Worm (Caenorhabditis elegans): ENCODE data around the gene twk-14.
A peak's percentile ranks its signal among the peaks of the same experiment; 100 is the strongest.

The twk-14 gene

DNA sequence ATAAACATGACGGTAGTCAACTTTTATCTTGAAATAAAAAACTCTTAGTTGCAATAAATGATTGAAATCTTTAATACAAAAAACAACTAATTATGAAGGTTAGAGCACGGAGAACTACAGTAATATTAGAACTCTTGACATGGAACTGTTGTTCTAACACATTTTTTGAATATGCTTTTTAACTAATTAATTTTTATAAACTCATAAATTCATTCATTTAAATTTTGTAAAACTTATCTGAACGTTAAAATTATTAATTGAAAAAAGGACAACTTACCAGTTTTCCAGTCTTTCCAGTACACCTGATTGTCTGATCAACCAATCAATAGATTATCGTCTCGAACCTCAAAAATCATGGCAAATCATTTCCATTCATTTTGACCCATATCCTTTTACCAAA is 43.1 kb downstream of the twk-14 start, which contains the start of gene sqt-3:
TSS of gene sqt-3 (plus strand) at position 301 of the 400 bp plus-strand sequence.
- TF ChIP-seq hmbx-1 (tag; optimal IDR thresholded peaks at IDR 0.05) (no peak), aly-1 (tag; optimal IDR thresholded peaks at IDR 0.05) (no peak), hmg-4 (GFP tag; optimal IDR thresholded peaks at IDR 0.05) (no peak), hnd-1 (tag; optimal IDR thresholded peaks at IDR 0.05) (no peak), ceh-13 (GFP tag; optimal IDR thresholded peaks at IDR 0.05) (no peak), flt-1 (GFP tag; IDR thresholded peaks at IDR 0.05) (no peak), scrt-1 (GFP tag; IDR thresholded peaks at IDR 0.05) (no peak), tra-4 (tag; optimal IDR thresholded peaks at IDR 0.05) (no peak), ama-1 (optimal IDR thresholded peaks at IDR 0.05) (no peak), sea-1 (GFP tag; conservative IDR thresholded peaks at IDR 0.05) (no peak), tbx-11 (GFP tag; IDR thresholded peaks at IDR 0.05) (no peak), ceh-36 (tag; optimal IDR thresholded peaks at IDR 0.05) (no peak), tbx-37 (GFP tag; conservative IDR thresholded peaks at IDR 0.05) (no peak), F13C5.2 (tag; optimal IDR thresholded peaks at IDR 0.05) (no peak), pes-1 (GFP tag; IDR thresholded peaks at IDR 0.05) (no peak)

DNA sequence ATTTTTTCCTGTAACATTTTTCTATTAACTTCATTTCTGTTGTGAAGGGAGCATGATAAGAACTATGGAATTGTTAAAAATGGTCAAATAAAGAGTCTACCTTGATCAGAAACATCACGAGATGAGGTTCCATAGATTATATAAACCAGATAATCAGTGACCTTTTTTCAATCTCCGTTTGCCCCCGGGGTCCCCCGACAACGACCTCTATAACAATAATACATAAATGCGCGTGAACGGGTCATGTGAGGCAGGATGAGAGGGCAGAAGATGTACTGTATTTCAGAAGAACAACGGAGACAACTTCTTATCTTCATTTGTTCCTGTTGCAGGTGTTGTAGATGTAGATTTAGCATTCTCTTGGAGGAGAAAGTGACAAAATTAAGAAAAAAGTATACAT is 43.7 kb downstream of the twk-14 start:
- no peak for TF ChIP-seq hnd-1 (tag; optimal IDR thresholded peaks at IDR 0.05)
- no peak for TF ChIP-seq ceh-36 (tag; optimal IDR thresholded peaks at IDR 0.05)
- TF ChIP-seq tra-4 (tag; optimal IDR thresholded peaks at IDR 0.05) = no peak
- no peak for TF ChIP-seq flt-1 (GFP tag; IDR thresholded peaks at IDR 0.05)
- no peak for TF ChIP-seq ets-7 (tag; optimal IDR thresholded peaks at IDR 0.05)

DNA sequence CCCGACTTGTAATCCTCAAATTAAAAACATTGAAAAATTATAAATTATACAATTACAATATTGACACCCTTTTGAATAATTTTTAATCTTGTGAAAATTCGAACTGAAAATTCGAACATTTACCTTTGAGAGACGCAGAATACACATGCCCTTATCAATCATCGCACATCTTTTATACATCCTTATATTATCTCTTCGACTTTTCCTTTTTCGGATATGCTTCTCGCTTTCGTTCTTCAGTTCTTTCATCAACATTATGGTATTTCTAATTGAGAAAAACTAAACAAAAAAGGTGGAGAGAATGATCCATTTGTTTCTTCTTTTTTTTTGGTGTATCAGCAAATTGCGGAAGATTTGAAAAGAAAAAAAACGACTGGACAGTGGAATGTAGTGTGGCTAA is 46.1 kb downstream of the twk-14 start:
- TF ChIP-seq tbx-37 (GFP tag; conservative IDR thresholded peaks at IDR 0.05) (no peak), B0310.2 (tag; optimal IDR thresholded peaks at IDR 0.05) (no peak), scrt-1 (GFP tag; IDR thresholded peaks at IDR 0.05) (no peak), hmbx-1 (tag; optimal IDR thresholded peaks at IDR 0.05) (no peak), ama-1 (optimal IDR thresholded peaks at IDR 0.05) (no peak), hmg-4 (GFP tag; optimal IDR thresholded peaks at IDR 0.05) (no peak), tbx-11 (GFP tag; IDR thresholded peaks at IDR 0.05) (no peak), sea-1 (GFP tag; conservative IDR thresholded peaks at IDR 0.05) (no peak)

DNA sequence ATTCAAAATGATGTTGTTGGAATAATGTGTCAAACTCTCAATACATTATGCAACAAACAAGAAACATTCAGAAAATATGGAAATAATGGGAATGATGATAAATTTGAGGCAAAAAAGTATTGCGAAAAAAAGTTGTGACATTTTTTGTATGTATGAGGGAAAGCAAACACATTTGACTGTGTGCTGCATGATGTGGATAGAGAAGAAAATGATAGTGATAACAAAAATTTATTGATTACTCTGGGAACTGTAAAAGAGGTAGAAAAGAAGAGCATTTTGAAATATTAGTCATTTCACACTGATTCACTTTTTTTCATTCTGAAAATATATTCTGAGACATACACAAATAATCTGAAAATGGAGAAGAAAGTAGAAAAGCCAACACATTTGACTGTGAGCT is 47.7 kb downstream of the twk-14 start:
- TF ChIP-seq hmg-4 (GFP tag; optimal IDR thresholded peaks at IDR 0.05) (no peak), tbx-37 (GFP tag; conservative IDR thresholded peaks at IDR 0.05) (no peak), aly-1 (tag; optimal IDR thresholded peaks at IDR 0.05) (no peak), hnd-1 (tag; optimal IDR thresholded peaks at IDR 0.05) (no peak), ceh-13 (GFP tag; optimal IDR thresholded peaks at IDR 0.05) (no peak), tbx-11 (GFP tag; IDR thresholded peaks at IDR 0.05) (no peak), ama-1 (optimal IDR thresholded peaks at IDR 0.05) (no peak), B0310.2 (tag; optimal IDR thresholded peaks at IDR 0.05) (no peak), F13C5.2 (tag; optimal IDR thresholded peaks at IDR 0.05) (no peak), ets-7 (tag; optimal IDR thresholded peaks at IDR 0.05) (no peak), tra-4 (tag; optimal IDR thresholded peaks at IDR 0.05) (no peak), scrt-1 (GFP tag; IDR thresholded peaks at IDR 0.05) (no peak), pes-1 (GFP tag; IDR thresholded peaks at IDR 0.05) (no peak), sea-1 (GFP tag; conservative IDR thresholded peaks at IDR 0.05) (no peak), flt-1 (GFP tag; IDR thresholded peaks at IDR 0.05) (no peak), ceh-36 (tag; optimal IDR thresholded peaks at IDR 0.05) (no peak), hmbx-1 (tag; optimal IDR thresholded peaks at IDR 0.05) (no peak)

DNA sequence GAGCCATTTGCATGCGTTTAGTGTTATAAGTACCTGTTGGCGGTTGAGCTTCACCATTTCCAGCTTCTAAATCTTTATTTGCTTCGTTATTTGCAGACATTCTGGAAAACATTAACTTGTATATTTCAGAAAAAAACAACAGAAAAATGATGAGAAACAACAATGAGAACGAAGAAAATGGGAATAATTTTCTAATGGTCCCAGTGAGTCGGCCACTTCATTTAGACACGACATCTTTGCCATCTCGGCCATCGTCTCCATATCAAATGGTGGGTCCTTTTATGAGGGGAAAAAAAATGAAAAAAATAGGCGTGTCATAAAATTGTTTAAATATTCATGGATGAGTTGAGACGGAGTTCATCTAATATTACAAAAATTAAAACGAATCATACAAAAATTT is 49.7 kb downstream of the twk-14 start, which contains the start of gene snb-2:
TSS of gene snb-2 (minus strand) at position 101 of the 400 bp plus-strand sequence.
- TF ChIP-seq hnd-1 (tag; optimal IDR thresholded peaks at IDR 0.05) (no peak), scrt-1 (GFP tag; IDR thresholded peaks at IDR 0.05) (no peak), hmbx-1 (tag; optimal IDR thresholded peaks at IDR 0.05) (no peak)

DNA sequence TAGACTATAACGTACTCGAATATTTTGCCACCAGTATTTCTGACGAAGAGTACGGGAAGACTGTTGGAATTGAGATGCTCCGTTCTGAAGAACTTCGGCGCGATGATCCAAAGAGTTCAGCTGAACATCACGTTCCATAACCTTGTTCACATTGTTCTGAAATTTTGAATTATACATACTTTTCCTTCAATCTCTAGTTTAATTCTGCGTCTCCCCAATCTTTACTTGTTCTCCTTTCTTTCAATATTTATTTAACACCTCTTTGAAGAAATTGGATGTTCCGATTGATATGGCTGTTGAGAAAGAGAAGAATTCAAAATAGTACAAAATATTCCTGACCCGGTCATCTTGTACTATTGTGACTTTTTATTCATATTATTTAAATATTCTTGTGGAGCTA is 50.7 kb downstream of the twk-14 start, which contains the start of gene F23H12.3:
TSS of gene F23H12.3 (plus strand) at position 301 of the 400 bp plus-strand sequence.
- TF ChIP-seq aly-1 (tag; optimal IDR thresholded peaks at IDR 0.05) (no peak), B0310.2 (tag; optimal IDR thresholded peaks at IDR 0.05) (no peak), hmg-4 (GFP tag; optimal IDR thresholded peaks at IDR 0.05) (no peak), hnd-1 (tag; optimal IDR thresholded peaks at IDR 0.05) (no peak), tbx-37 (GFP tag; conservative IDR thresholded peaks at IDR 0.05) (no peak), tbx-11 (GFP tag; IDR thresholded peaks at IDR 0.05) (no peak), pes-1 (GFP tag; IDR thresholded peaks at IDR 0.05) (no peak), ceh-13 (GFP tag; optimal IDR thresholded peaks at IDR 0.05) (no peak), flt-1 (GFP tag; IDR thresholded peaks at IDR 0.05) (no peak), sea-1 (GFP tag; conservative IDR thresholded peaks at IDR 0.05) (no peak), tra-4 (tag; optimal IDR thresholded peaks at IDR 0.05) (no peak), ama-1 (optimal IDR thresholded peaks at IDR 0.05) (no peak), hmbx-1 (tag; optimal IDR thresholded peaks at IDR 0.05) (no peak), ceh-36 (tag; optimal IDR thresholded peaks at IDR 0.05) (no peak), scrt-1 (GFP tag; IDR thresholded peaks at IDR 0.05) (no peak), F13C5.2 (tag; optimal IDR thresholded peaks at IDR 0.05) (no peak), ets-7 (tag; optimal IDR thresholded peaks at IDR 0.05) (no peak)

DNA sequence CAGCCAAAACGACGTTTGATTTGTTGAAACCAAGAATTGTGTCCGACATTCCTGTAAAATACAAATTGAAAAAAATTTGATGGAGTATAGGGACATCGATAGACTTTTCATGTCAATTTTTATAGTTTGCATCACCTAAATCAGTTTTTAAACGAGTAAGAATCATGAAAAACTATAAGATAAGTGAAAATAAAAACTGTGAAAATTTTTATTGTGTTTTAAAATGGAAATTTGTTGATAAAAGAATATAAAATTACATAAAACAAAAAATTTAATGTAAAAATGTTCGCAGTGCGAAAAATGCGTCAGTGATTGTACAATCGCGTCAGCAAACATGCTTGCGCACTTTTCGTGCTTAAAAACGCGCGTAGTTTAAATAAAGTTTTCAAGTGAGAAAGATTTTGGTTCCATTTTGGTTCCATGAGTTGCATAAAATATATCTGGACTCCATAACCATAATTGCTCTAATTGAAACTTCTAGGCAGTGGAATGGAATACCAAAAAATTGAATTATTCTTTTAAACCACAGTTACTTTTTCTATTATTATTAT is 52.0 kb downstream of the twk-14 start, which contains the start of gene tomm-20:
TSS of gene tomm-20 (minus strand) at position 51 of the 551 bp plus-strand sequence.
- TF ChIP-seq ama-1 (optimal IDR thresholded peaks at IDR 0.05) (no peak), hnd-1 (tag; optimal IDR thresholded peaks at IDR 0.05) (peak; percentile 29), tbx-37 (GFP tag; conservative IDR thresholded peaks at IDR 0.05) (peak; percentile 50; the same call in 1 of the 2 replicates), ceh-13 (GFP tag; optimal IDR thresholded peaks at IDR 0.05) (peak; percentile 2), flt-1 (GFP tag; IDR thresholded peaks at IDR 0.05) (peak; percentile 65; the same call in 1 of the 2 replicates), scrt-1 (GFP tag; IDR thresholded peaks at IDR 0.05) (peak; percentile 72), hmbx-1 (tag; optimal IDR thresholded peaks at IDR 0.05) (peak; percentile 2), B0310.2 (tag; optimal IDR thresholded peaks at IDR 0.05) (no peak), F13C5.2 (tag; optimal IDR thresholded peaks at IDR 0.05) (peak; percentile 91), sea-1 (GFP tag; conservative IDR thresholded peaks at IDR 0.05) (no peak), pes-1 (GFP tag; IDR thresholded peaks at IDR 0.05) (peak; percentile 60; the same call in 1 of the 2 replicates), ceh-36 (tag; optimal IDR thresholded peaks at IDR 0.05) (peak; percentile 36), tbx-11 (GFP tag; IDR thresholded peaks at IDR 0.05) (peak; percentile 76), aly-1 (tag; optimal IDR thresholded peaks at IDR 0.05) (no peak), hmg-4 (GFP tag; optimal IDR thresholded peaks at IDR 0.05) (no peak), ets-7 (tag; optimal IDR thresholded peaks at IDR 0.05) (no peak), tra-4 (tag; optimal IDR thresholded peaks at IDR 0.05) (no peak)

All from whole organism, early embryonic.